Worm (Caenorhabditis elegans) whole organism, midembryonic: ENCODE data around the gene ZK1240.2.

ENCODE experiments used
- flt-1 ChIP-seq: fragments of 200-800 bp; sonication (Bioruptor generic); IDR thresholded peaks from 2 replicates; pipeline ENCODE4 v1.3.6; 2022; ENCODE audit warnings: missing genetic modification characterization, missing compliant biosample characterization
- ztf-29 ChIP-seq: fragments of 200-800 bp; sonication (Bioruptor generic); IDR thresholded peaks from 2 replicates; pipeline ENCODE4 v1.3.6; 2022; ENCODE audit warnings: missing genetic modification reagents, missing genetic modification characterization, missing compliant biosample characterization

ce11 chrII:2302330-2302729 lies 20.8 kb upstream of the ZK1240.2 start, which contains the start of gene B0281.6:
- TF ChIP-seq flt-1 (GFP tag; lab: Robert Waterston, UW) (no peak), ztf-29 (no peak)
